Fruit fly (Drosophila melanogaster): ENCODE data around the gene CG5707.
A peak's percentile ranks its signal among the peaks of the same experiment; 100 is the strongest.

- peak; percentile 75 for TF ChIP-seq sisA (GFP tag; IDR thresholded peaks at IDR 0.05)
- TF ChIP-seq CG8478 (optimal IDR thresholded peaks at IDR 0.05) = no peak
- no peak for TF ChIP-seq CG7786 (GFP tag; optimal IDR thresholded peaks at IDR 0.05)
- no peak for TF ChIP-seq Tbp (GFP tag; optimal IDR thresholded peaks at IDR 0.05)
- TF ChIP-seq fu2 (GFP tag; optimal IDR thresholded peaks at IDR 0.05) = no peak
- no peak for TF ChIP-seq Nf-YB (GFP tag; optimal IDR thresholded peaks at IDR 0.05)
- no peak for TF ChIP-seq CG6765 (GFP tag; optimal IDR thresholded peaks at IDR 0.05)
- TF ChIP-seq Nf-YC (tag; optimal IDR thresholded peaks at IDR 0.05) = no peak
These were observed 40.2 kb downstream of the CG5707 start, which contains the start of gene zormin for dm6 chr3L:2151588-2152372.
